Fruit fly (Drosophila melanogaster) whole organism, embryonic: ENCODE results near the gene CG14079.

Experiments
- Atf-2 ChIP-seq: fragments of 200-800 bp; sonication (Bioruptor generic); optimal IDR thresholded peaks from 2 replicates; lab custom pipeline; 2016; ENCODE audit warnings: missing biosample characterization, missing genetic modification characterization
- CG13775 ChIP-seq: fragments of 200-800 bp; sonication (Bioruptor generic); optimal IDR thresholded peaks from 3 replicates; lab custom pipeline; 2017; ENCODE audit warnings: missing biosample characterization, mild to moderate bottlenecking, missing genetic modification characterization
- CG16813 ChIP-seq: fragments of 200-800 bp; sonication (Bioruptor generic); IDR thresholded peaks from 3 replicates; pipeline ENCODE4 v1.3.6; 2022; ENCODE audit warnings: missing biosample characterization, missing genetic modification characterization; ENCODE audit not compliant: partially characterized antibody
- CG18011 ChIP-seq: fragments of 200-800 bp; sonication (Bioruptor generic); optimal IDR thresholded peaks from 2 replicates; lab custom pipeline; 2017; ENCODE audit warnings: missing biosample characterization, missing genetic modification characterization, mild to moderate bottlenecking, moderate library complexity, missing genotype
- CG2116 ChIP-seq: fragments of 200-800 bp; sonication (Bioruptor generic); optimal IDR thresholded peaks from 3 replicates; lab custom pipeline; 2018; ENCODE audit warnings: missing biosample characterization, mild to moderate bottlenecking, missing genetic modification characterization
- CG32532 ChIP-seq: fragments of 200-800 bp; sonication (Bioruptor generic); IDR thresholded peaks from 2 replicates; pipeline ENCODE4 v1.3.6; 2022; ENCODE audit warnings: missing biosample characterization, missing genetic modification characterization
- CG34224 ChIP-seq: fragments of 200-800 bp; sonication (Bioruptor generic); IDR thresholded peaks from 3 replicates; pipeline ENCODE4 v1.3.6; 2022; ENCODE audit warnings: missing biosample characterization, missing genetic modification characterization; ENCODE audit not compliant: partially characterized antibody
- CG7556 ChIP-seq: fragments of 200-800 bp; sonication (Bioruptor generic); optimal IDR thresholded peaks from 2 replicates; lab custom pipeline; 2017; ENCODE audit warnings: missing biosample characterization, mild to moderate bottlenecking, missing genetic modification characterization
- CG8359 ChIP-seq: fragments of 200-800 bp; sonication (Bioruptor generic); optimal IDR thresholded peaks from 2 replicates; lab custom pipeline; 2017; ENCODE audit warnings: missing biosample characterization, mild to moderate bottlenecking, missing genetic modification characterization, borderline replicate concordance
- Chrac-16 ChIP-seq: fragments of 200-800 bp; sonication (Bioruptor generic); optimal IDR thresholded peaks from 3 replicates; lab custom pipeline; 2016; ENCODE audit warnings: missing biosample characterization, missing genetic modification characterization
- CkIIα-i1 ChIP-seq: fragments of 200-800 bp; sonication (Bioruptor generic); IDR thresholded peaks from 2 replicates; pipeline ENCODE4 v1.3.6; 2022; ENCODE audit warnings: missing biosample characterization, missing genetic modification characterization
- D19A ChIP-seq: fragments of 200-800 bp; optimal IDR thresholded peaks from 3 replicates; lab custom pipeline; 2019; ENCODE audit warnings: missing biosample characterization, mild to moderate bottlenecking, missing genetic modification characterization, moderate library complexity
- Dek ChIP-seq: fragments of 200-800 bp; sonication (Bioruptor generic); optimal IDR thresholded peaks from 3 replicates; lab custom pipeline; 2019; ENCODE audit warnings: missing biosample characterization, mild to moderate bottlenecking, missing genetic modification characterization, moderate library complexity
- Dref ChIP-seq: fragments of 200-800 bp; sonication (Bioruptor generic); IDR thresholded peaks from 2 replicates; pipeline ENCODE4 v1.3.6; 2022; ENCODE audit warnings: missing biosample characterization, missing genetic modification characterization
- Fer3 ChIP-seq: fragments of 200-800 bp; sonication (Bioruptor generic); optimal IDR thresholded peaks from 2 replicates; lab custom pipeline; 2018; ENCODE audit warnings: missing biosample characterization, mild to moderate bottlenecking, missing genetic modification characterization, moderate library complexity
- HLHmδ ChIP-seq: fragments of 200-800 bp; sonication (Bioruptor generic); optimal IDR thresholded peaks from 2 replicates; lab custom pipeline; 2018; ENCODE audit warnings: missing biosample characterization, mild to moderate bottlenecking, missing genetic modification characterization, moderate library complexity
- Hand ChIP-seq: fragments of 200-800 bp; sonication (Bioruptor generic); optimal IDR thresholded peaks from 2 replicates; lab custom pipeline; 2017; ENCODE audit warnings: mild to moderate bottlenecking, missing biosample characterization, missing genetic modification reagents, missing genetic modification characterization
- MBD-R2 ChIP-seq: fragments of 200-800 bp; sonication (Bioruptor generic); IDR thresholded peaks from 2 replicates; pipeline ENCODE4 v1.3.6; 2022; ENCODE audit warnings: missing biosample characterization, missing genetic modification characterization
- Nf-YB ChIP-seq: fragments of 200-800 bp; sonication (Bioruptor generic); optimal IDR thresholded peaks from 3 replicates; lab custom pipeline; 2019; ENCODE audit warnings: missing biosample characterization, mild to moderate bottlenecking, missing genetic modification characterization, moderate library complexity
- Opbp ChIP-seq: fragments of 200-800 bp; sonication (Bioruptor generic); IDR thresholded peaks from 3 replicates; pipeline ENCODE4 v1.3.6; 2022; ENCODE audit warnings: missing biosample characterization, missing genetic modification characterization; ENCODE audit not compliant: partially characterized antibody
- Rfx ChIP-seq: fragments of 200-800 bp; sonication (Bioruptor generic); IDR thresholded peaks from 2 replicates; pipeline ENCODE4 v1.3.6; 2022; ENCODE audit warnings: missing biosample characterization, missing genetic modification characterization
- Sry-β ChIP-seq: fragments of 200-800 bp; sonication (Bioruptor generic); optimal IDR thresholded peaks from 2 replicates; lab custom pipeline; 2018; ENCODE audit warnings: missing biosample characterization, mild to moderate bottlenecking, missing genetic modification characterization, moderate library complexity
- ato ChIP-seq: fragments of 200-800 bp; sonication (Bioruptor generic); IDR thresholded peaks from 2 replicates; pipeline ENCODE4 v1.3.6; 2022; ENCODE audit warnings: missing biosample characterization, missing genetic modification characterization; ENCODE audit not compliant: partially characterized antibody
- bbx ChIP-seq: fragments of 200-800 bp; sonication (Bioruptor generic); IDR thresholded peaks from 2 replicates; pipeline ENCODE4 v1.3.6; 2022; ENCODE audit warnings: missing biosample characterization, missing genetic modification characterization; ENCODE audit not compliant: partially characterized antibody
- bigmax ChIP-seq: fragments of 200-800 bp; sonication (Bioruptor generic); optimal IDR thresholded peaks from 2 replicates; lab custom pipeline; 2018; ENCODE audit warnings: missing biosample characterization, mild to moderate bottlenecking, missing genetic modification characterization
- br ChIP-seq: fragments of >200 bp; optimal IDR thresholded peaks from 2 replicates; lab custom pipeline; 2017
- bsh ChIP-seq, 2 experiments: fragments of 200-800 bp; sonication (Bioruptor generic); optimal IDR thresholded peaks; 2 replicates each; lab custom pipeline; 2017 to 2018; ENCODE audit warnings: mild to moderate bottlenecking in 2 of 2, missing biosample characterization in 2 of 2, missing genetic modification characterization in 2 of 2, moderate library complexity in 1 of 2
- crol ChIP-seq: fragments of 200-800 bp; sonication (Bioruptor generic); IDR thresholded peaks from 2 replicates; pipeline ENCODE4 v1.3.6; 2022; ENCODE audit warnings: missing biosample characterization, missing genetic modification characterization
- eve ChIP-seq, 2 experiments: fragments of >200 bp; optimal IDR thresholded peaks; 2 replicates each; lab custom pipeline; 2017; ENCODE audit warnings: missing biosample characterization in 2 of 2, missing genetic modification characterization in 2 of 2
- ewg ChIP-seq: fragments of 200-800 bp; sonication (Bioruptor generic); optimal IDR thresholded peaks from 3 replicates; lab custom pipeline; 2017; ENCODE audit warnings: mild to moderate bottlenecking, missing biosample characterization, missing genetic modification reagents, missing genetic modification characterization
- exex ChIP-seq: fragments of 200-800 bp; sonication (Bioruptor generic); optimal IDR thresholded peaks from 4 replicates; lab custom pipeline; 2018; ENCODE audit warnings: missing biosample characterization, mild to moderate bottlenecking, missing genetic modification characterization, moderate library complexity
- h ChIP-seq: fragments of >200 bp; optimal IDR thresholded peaks from 2 replicates; lab custom pipeline; 2017
- lilli ChIP-seq: fragments of 200-800 bp; sonication (Bioruptor generic); optimal IDR thresholded peaks from 3 replicates; lab custom pipeline; 2016; ENCODE audit warnings: missing biosample characterization, missing genetic modification characterization
- nau ChIP-seq: fragments of 200-800 bp; sonication (Bioruptor generic); optimal IDR thresholded peaks from 3 replicates; lab custom pipeline; 2017; ENCODE audit warnings: missing biosample characterization, mild to moderate bottlenecking, missing genetic modification characterization, missing genetic modification reagents
- nerfin-1 ChIP-seq: fragments of 200-800 bp; sonication (Bioruptor generic); optimal IDR thresholded peaks from 3 replicates; lab custom pipeline; 2019; ENCODE audit warnings: missing biosample characterization, mild to moderate bottlenecking, missing genetic modification characterization, moderate library complexity
- pzg ChIP-seq: fragments of 200-800 bp; sonication (Bioruptor generic); optimal IDR thresholded peaks from 3 replicates; lab custom pipeline; 2018; ENCODE audit warnings: missing biosample characterization, mild to moderate bottlenecking, missing genetic modification characterization, moderate library complexity
- scrt ChIP-seq: fragments of 200-800 bp; sonication (Bioruptor generic); optimal IDR thresholded peaks from 2 replicates; lab custom pipeline; 2018; ENCODE audit warnings: missing biosample characterization, mild to moderate bottlenecking, missing genetic modification characterization, moderate library complexity
- slou ChIP-seq: fragments of 200-800 bp; sonication (Bioruptor generic); optimal IDR thresholded peaks from 3 replicates; lab custom pipeline; 2016; ENCODE audit warnings: missing biosample characterization, missing genetic modification characterization
- so ChIP-seq: fragments of 200-800 bp; sonication (Bioruptor generic); IDR thresholded peaks from 3 replicates; pipeline ENCODE4 v1.3.6; 2022; ENCODE audit warnings: missing biosample characterization, missing genetic modification characterization
- sqz ChIP-seq: fragments of 200-800 bp; sonication (Bioruptor generic); optimal IDR thresholded peaks from 3 replicates; lab custom pipeline; 2018; ENCODE audit warnings: missing biosample characterization, mild to moderate bottlenecking, missing genetic modification characterization
- stc ChIP-seq: fragments of 200-800 bp; sonication (Bioruptor generic); IDR thresholded peaks from 2 replicates; pipeline ENCODE4 v1.3.6; 2022; ENCODE audit warnings: missing biosample characterization, missing genetic modification characterization
- stwl ChIP-seq: fragments of 200-800 bp; sonication (Bioruptor generic); optimal IDR thresholded peaks from 3 replicates; lab custom pipeline; 2018; ENCODE audit warnings: missing biosample characterization, mild to moderate bottlenecking, missing genetic modification characterization, moderate library complexity
- sug ChIP-seq: fragments of 200-800 bp; optimal IDR thresholded peaks from 2 replicates; lab custom pipeline; 2019; ENCODE audit warnings: missing biosample characterization, mild to moderate bottlenecking, missing genetic modification characterization, moderate library complexity
- tin ChIP-seq: fragments of 200-800 bp; sonication (Bioruptor generic); optimal IDR thresholded peaks from 3 replicates; lab custom pipeline; 2016; ENCODE audit warnings: missing biosample characterization, missing genetic modification characterization
- tna ChIP-seq: fragments of 200-800 bp; sonication (Bioruptor generic); IDR thresholded peaks from 2 replicates; pipeline ENCODE4 v1.3.6; 2022; ENCODE audit warnings: missing biosample characterization, missing genetic modification characterization; ENCODE audit not compliant: partially characterized antibody
- twi ChIP-seq: fragments of 200-800 bp; optimal IDR thresholded peaks from 2 replicates; lab custom pipeline; 2019; ENCODE audit warnings: missing biosample characterization, mild to moderate bottlenecking, missing genetic modification characterization, moderate library complexity
- vvl ChIP-seq: fragments of 200-800 bp; sonication (Bioruptor generic); IDR thresholded peaks from 2 replicates; pipeline ENCODE4 v1.3.6; 2022; ENCODE audit warnings: missing biosample characterization, missing genetic modification characterization

The CG14079 gene

dm6 chr3L:19062472-19063409 lies 35.1 kb upstream of the CG14079 start, which contains the start of the genes Ugt316A1 and Sfxn2 (continued):
- no peak for TF ChIP-seq CG7556 (GFP tag; lab: Kevin White, UChicago)
- peak; percentile 65 for TF ChIP-seq stwl (tag; lab: Kevin White, UChicago)
- peak; percentile 47 for TF ChIP-seq Chrac-16
- no peak for TF ChIP-seq Atf-2
- TF ChIP-seq Opbp (GFP tag; lab: Robert Waterston, UW): no peak; the same call in 2 of the 3 replicates
- TF ChIP-seq bigmax (GFP tag; lab: Kevin White, UChicago): no peak
- TF ChIP-seq nau (GFP tag; lab: Kevin White, UChicago): no peak
- peak; percentile 48 for TF ChIP-seq Dek (tag; lab: Kevin White, UChicago)
- no peak for TF ChIP-seq CG8359 (GFP tag; lab: Kevin White, UChicago)
- peak; percentile 100 for TF ChIP-seq Sry-β (GFP tag; lab: Kevin White, UChicago)
- TF ChIP-seq CkIIα-i1 (GFP tag; lab: Robert Waterston, UW): no peak
- peak; percentile 55 for TF ChIP-seq scrt (GFP tag; lab: Kevin White, UChicago)
- peak; percentile 7; the same call in 1 of the 3 replicates for TF ChIP-seq CG16813 (GFP tag; lab: Robert Waterston, UW)
- peak; percentile 61 for TF ChIP-seq sug (tag; lab: Kevin White, UChicago)
- peak; percentile 86 for TF ChIP-seq pzg (GFP tag; lab: Kevin White, UChicago)
- TF ChIP-seq CG18011: no peak
- TF ChIP-seq vvl (GFP tag; lab: Robert Waterston, UW): 0 out of 2 replicates have a peak, but pooled peaks have one; percentile 50
- no peak for TF ChIP-seq nerfin-1 (tag; lab: Kevin White, UChicago)
- TF ChIP-seq eve (GFP tag; optimal IDR thresholded peaks at IDR 0.05; lab: Kevin White, UChicago): no peak
- TF ChIP-seq so (GFP tag; lab: Robert Waterston, UW): no peak; the same call in 2 of the 3 replicates
- peak; percentile 52 for TF ChIP-seq tin (GFP tag; lab: Kevin White, UChicago)
- no peak for TF ChIP-seq exex (tag; lab: Kevin White, UChicago)
- TF ChIP-seq Hand (GFP tag; lab: Kevin White, UChicago): no peak
- TF ChIP-seq bbx: 0 out of 2 replicates have a peak, but pooled peaks have one; percentile 12
- no peak for TF ChIP-seq ato (GFP tag; lab: Robert Waterston, UW)
- peak; percentile 1 for TF ChIP-seq Fer3 (tag; lab: Kevin White, UChicago)
- peak; percentile 75 for TF ChIP-seq lilli
- TF ChIP-seq bsh (GFP tag; optimal IDR thresholded peaks at IDR 0.05; lab: Kevin White, UChicago): peak; percentile 26 to 45
- TF ChIP-seq slou (GFP tag; lab: Kevin White, UChicago): no peak
- no peak for TF ChIP-seq tna (GFP tag; lab: Robert Waterston, UW)
- no peak for TF ChIP-seq Nf-YB (GFP tag; lab: Kevin White, UChicago)
- TF ChIP-seq br (lab: Kevin White, UChicago): no peak
- no peak for TF ChIP-seq CG34224 (GFP tag; lab: Robert Waterston, UW)
- TF ChIP-seq CG2116: peak; percentile 26
- TF ChIP-seq twi: peak; percentile 12
- peak; percentile 79 for TF ChIP-seq Rfx (GFP tag; lab: Robert Waterston, UW)
- TF ChIP-seq sqz (GFP tag; lab: Kevin White, UChicago): peak; percentile 75
- TF ChIP-seq Dref (GFP tag; lab: Robert Waterston, UW): no peak
- peak; percentile 1 for TF ChIP-seq D19A (tag; lab: Kevin White, UChicago)
- TF ChIP-seq CG13775 (GFP tag; lab: Kevin White, UChicago): peak; percentile 89
- TF ChIP-seq CG32532 (GFP tag; lab: Robert Waterston, UW): no peak
- peak; percentile 64; the same call in 1 of the 2 replicates for TF ChIP-seq crol
- peak; percentile 59 for TF ChIP-seq MBD-R2
- TF ChIP-seq h (lab: Kevin White, UChicago): no peak
- no peak for TF ChIP-seq stc
- TF ChIP-seq HLHmδ: peak; percentile 17
- TF ChIP-seq ewg (GFP tag; lab: Kevin White, UChicago): peak; percentile 46
